Fruit fly (Drosophila melanogaster): ENCODE data around the gene Dyro.
A peak's percentile ranks its signal among the peaks of the same experiment; 100 is the strongest.

Gene Dyro

dm6 chr3L:11260275-11260734 is 35.4 kb downstream of the Dyro start (continued):
- peak; percentile 70 for TF ChIP-seq fd3F (GFP tag; optimal IDR thresholded peaks at IDR 0.05)
- peak; percentile 69 for TF ChIP-seq CG17359 (tag; optimal IDR thresholded peaks at IDR 0.05)
- TF ChIP-seq psq (GFP tag; optimal IDR thresholded peaks at IDR 0.05): peak; percentile 45
- TF ChIP-seq Side (GFP tag; optimal IDR thresholded peaks at IDR 0.05): peak; percentile 73
- TF ChIP-seq kay (GFP tag; optimal IDR thresholded peaks at IDR 0.05): peak; percentile 6
- peak; percentile 67 for TF ChIP-seq CG15601 (tag; optimal IDR thresholded peaks at IDR 0.05)
- TF ChIP-seq CG7963 (GFP tag; IDR thresholded peaks at IDR 0.05; ENCODE audit: partially characterized antibody): no peak
- TF ChIP-seq klu (GFP tag; IDR thresholded peaks at IDR 0.05): peak; percentile 67
- TF ChIP-seq toy (GFP tag; IDR thresholded peaks at IDR 0.05): peak; percentile 2; the same call in 1 of the 2 replicates
- peak; percentile 70 for TF ChIP-seq CG11093 (GFP tag; IDR thresholded peaks at IDR 0.05)
- peak; percentile 46 for TF ChIP-seq CG2116 (GFP tag; optimal IDR thresholded peaks at IDR 0.05)
- peak; percentile 80 for TF ChIP-seq CG14014 (GFP tag; IDR thresholded peaks at IDR 0.05)
- peak; percentile 89 for TF ChIP-seq CG11695 (GFP tag; IDR thresholded peaks at IDR 0.05)
- peak; percentile 8 for TF ChIP-seq CTCF (GFP tag; optimal IDR thresholded peaks at IDR 0.05)
- TF ChIP-seq slou (GFP tag; optimal IDR thresholded peaks at IDR 0.05): peak; percentile 29
- TF ChIP-seq danr (GFP tag; IDR thresholded peaks at IDR 0.05): peak; percentile 57
- TF ChIP-seq croc (GFP tag; conservative IDR thresholded peaks at IDR 0.05): peak; percentile 71
- TF ChIP-seq CHES-1-like (GFP tag; optimal IDR thresholded peaks at IDR 0.05): peak; percentile 76
- TF ChIP-seq vfl (GFP tag; optimal IDR thresholded peaks at IDR 0.05): peak; percentile 61
- peak; percentile 92 for TF ChIP-seq CG2678 (tag; optimal IDR thresholded peaks at IDR 0.05)
- peak; percentile 89 for TF ChIP-seq nmo (GFP tag; optimal IDR thresholded peaks at IDR 0.05)
- 0 out of 3 replicates have a peak, but pooled peaks have one; percentile 57 for TF ChIP-seq CG11456 (GFP tag; IDR thresholded peaks at IDR 0.05)
- TF ChIP-seq gsb-n (tag; optimal IDR thresholded peaks at IDR 0.05): no peak
- peak; percentile 84 for TF ChIP-seq CG13624 (GFP tag; optimal IDR thresholded peaks at IDR 0.05)
- TF ChIP-seq CG7786 (GFP tag; optimal IDR thresholded peaks at IDR 0.05): peak; percentile 54
- peak; percentile 55 for TF ChIP-seq CG13123 (GFP tag; optimal IDR thresholded peaks at IDR 0.05)
- TF ChIP-seq E2f1 (GFP tag; IDR thresholded peaks at IDR 0.05): peak; percentile 74
- TF ChIP-seq cas (GFP tag; IDR thresholded peaks at IDR 0.05): 0 out of 2 replicates have a peak, but pooled peaks have one; percentile 15
- TF ChIP-seq MTF-1 (GFP tag; optimal IDR thresholded peaks at IDR 0.05; ENCODE audit: borderline replicate concordance): peak; percentile 8
- TF ChIP-seq zfh2 (GFP tag; optimal IDR thresholded peaks at IDR 0.05): peak; percentile 66
- TF ChIP-seq CG12744 (GFP tag; optimal IDR thresholded peaks at IDR 0.05): peak; percentile 66
- no peak for TF ChIP-seq HLH4C (GFP tag; IDR thresholded peaks at IDR 0.05; ENCODE audit: partially characterized antibody)
- no peak for TF ChIP-seq pfk (GFP tag; optimal IDR thresholded peaks at IDR 0.05)
- TF ChIP-seq Chrac-16 (GFP tag; optimal IDR thresholded peaks at IDR 0.05): peak; percentile 84
- peak; percentile 79 for TF ChIP-seq CG11504 (tag; optimal IDR thresholded peaks at IDR 0.05)
- TF ChIP-seq Dll (GFP tag; IDR thresholded peaks at IDR 0.05; ENCODE audit: partially characterized antibody): no peak
- peak; percentile 32 for TF ChIP-seq B-H2 (GFP tag; optimal IDR thresholded peaks at IDR 0.05)
- TF ChIP-seq CG34422 (GFP tag; IDR thresholded peaks at IDR 0.05): peak; percentile 66; the same call in 1 of the 3 replicates
- TF ChIP-seq CG14710 (tag; optimal IDR thresholded peaks at IDR 0.05): peak; percentile 59
- no peak for TF ChIP-seq Tbp (GFP tag; optimal IDR thresholded peaks at IDR 0.05)
- peak; percentile 85 for TF ChIP-seq gem (tag; optimal IDR thresholded peaks at IDR 0.05)
- peak; percentile 44 for TF ChIP-seq CG8388 (GFP tag; optimal IDR thresholded peaks at IDR 0.05)
- TF ChIP-seq pnt (GFP tag; optimal IDR thresholded peaks at IDR 0.05): peak; percentile 58
- peak; percentile 61 for TF ChIP-seq Myb (GFP tag; optimal IDR thresholded peaks at IDR 0.05)
- peak; percentile 78 for TF ChIP-seq tgo (GFP tag; IDR thresholded peaks at IDR 0.05)
- TF ChIP-seq CG6654 (GFP tag; optimal IDR thresholded peaks at IDR 0.05): no peak
- peak; percentile 73 for TF ChIP-seq zen (tag; optimal IDR thresholded peaks at IDR 0.05)
- TF ChIP-seq Ets65A (GFP tag): peak; percentile 96
- no peak for TF ChIP-seq insv (GFP tag; optimal IDR thresholded peaks at IDR 0.05)
- peak; percentile 8 for TF ChIP-seq CG18764 (GFP tag; optimal IDR thresholded peaks at IDR 0.05)
- 0 out of 2 replicates have a peak, but pooled peaks have one; percentile 44 for TF ChIP-seq peb (GFP tag; IDR thresholded peaks at IDR 0.05)

All from whole organism, embryonic.